Fruit fly (Drosophila melanogaster): ENCODE data around the gene Ccdc85.

Ccdc85 gene

DNA sequence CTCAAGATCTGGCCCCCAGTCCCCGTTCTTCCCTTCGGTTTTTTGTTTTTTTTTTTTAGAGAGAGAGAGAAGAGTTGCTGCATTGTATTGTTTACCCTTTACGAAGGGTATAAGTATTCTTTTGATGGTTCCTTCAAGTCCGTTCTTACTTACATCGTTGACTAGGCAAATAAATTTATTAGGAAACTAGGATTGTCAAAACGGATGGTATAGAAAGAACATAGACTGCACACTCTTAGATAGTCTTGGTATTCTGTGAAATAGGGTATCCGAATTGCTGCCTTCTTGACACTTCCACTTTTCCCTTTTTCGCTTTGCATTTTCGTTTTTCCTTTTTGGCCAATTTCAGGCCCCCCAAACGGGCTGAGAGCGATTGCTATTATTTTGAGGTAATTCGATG lies 12.4 kb downstream of the Ccdc85 start:
- TF ChIP-seq CG12769 (tag; optimal IDR thresholded peaks at IDR 0.05) (no peak), tll (GFP tag; optimal IDR thresholded peaks at IDR 0.05) (no peak), nom (GFP tag; optimal IDR thresholded peaks at IDR 0.05) (peak; percentile 47), CG4707 (GFP tag; optimal IDR thresholded peaks at IDR 0.05) (no peak), sug (tag; optimal IDR thresholded peaks at IDR 0.05) (no peak), CG15696 (tag; optimal IDR thresholded peaks at IDR 0.05) (no peak), MESR4 (GFP tag; optimal IDR thresholded peaks at IDR 0.05) (no peak), lab (GFP tag; optimal IDR thresholded peaks at IDR 0.05) (no peak), ewg (GFP tag; optimal IDR thresholded peaks at IDR 0.05) (no peak), bsh (GFP tag; optimal IDR thresholded peaks at IDR 0.05) (peak in 1 of 2 experiments; percentile 17), amos (GFP tag; IDR thresholded peaks at IDR 0.05; ENCODE audit: partially characterized antibody) (no peak), CG10565 (GFP tag; optimal IDR thresholded peaks at IDR 0.05) (no peak), D19A (tag; optimal IDR thresholded peaks at IDR 0.05) (peak; percentile 32), CG10321 (GFP tag; IDR thresholded peaks at IDR 0.05) (no peak), usp (GFP tag; optimal IDR thresholded peaks at IDR 0.05) (no peak), HLH4C (GFP tag; IDR thresholded peaks at IDR 0.05; ENCODE audit: partially characterized antibody) (no peak), Ets97D (GFP tag; optimal IDR thresholded peaks at IDR 0.05) (no peak), nau (GFP tag; optimal IDR thresholded peaks at IDR 0.05) (no peak), Antp (GFP tag; optimal IDR thresholded peaks at IDR 0.05) (no peak), Xrp1 (GFP tag; IDR thresholded peaks at IDR 0.05) (0 out of 2 replicates have a peak, but pooled peaks have one; percentile 18), sna (GFP tag; IDR thresholded peaks at IDR 0.05; ENCODE audit: partially characterized antibody) (no peak)

dm6 chr2L:3012780-3013179 lies 13.7 kb downstream of the Ccdc85 start:
- TF ChIP-seq fd96Cb (tag; optimal IDR thresholded peaks at IDR 0.05) (peak; percentile 32), nerfin-2 (GFP tag; IDR thresholded peaks at IDR 0.05; ENCODE audit: partially characterized antibody) (no peak), zen2 (GFP tag; IDR thresholded peaks at IDR 0.05; ENCODE audit: partially characterized antibody) (no peak), CG10366 (GFP tag; IDR thresholded peaks at IDR 0.05) (peak; percentile 14; the same call in 1 of the 2 replicates), Hand (GFP tag; optimal IDR thresholded peaks at IDR 0.05) (no peak), Fer3 (tag; optimal IDR thresholded peaks at IDR 0.05) (peak; percentile 7), CG17829 (tag; optimal IDR thresholded peaks at IDR 0.05) (peak; percentile 53), CG14667 (GFP tag; IDR thresholded peaks at IDR 0.05) (no peak), ewg (GFP tag; optimal IDR thresholded peaks at IDR 0.05) (no peak), Ptx1 (GFP tag; IDR thresholded peaks at IDR 0.05) (peak; percentile 33; the same call in 1 of the 2 replicates), wek (GFP tag; optimal IDR thresholded peaks at IDR 0.05) (no peak), nerfin-1 (tag; optimal IDR thresholded peaks at IDR 0.05) (no peak), cas (GFP tag; IDR thresholded peaks at IDR 0.05) (no peak), stwl (tag; optimal IDR thresholded peaks at IDR 0.05) (no peak), CG8765 (GFP tag; IDR thresholded peaks at IDR 0.05) (no peak), CG18476 (GFP tag; optimal IDR thresholded peaks at IDR 0.05) (no peak), ttk (GFP tag; IDR thresholded peaks at IDR 0.05) (0 out of 2 replicates have a peak, but pooled peaks have one; percentile 23), ken (GFP tag; IDR thresholded peaks at IDR 0.05) (peak; percentile 38; the same call in 1 of the 3 replicates), h (optimal IDR thresholded peaks at IDR 0.05) (no peak), Blimp-1 (GFP tag; optimal IDR thresholded peaks at IDR 0.05) (peak; percentile 37), CG7745 (tag; optimal IDR thresholded peaks at IDR 0.05) (no peak), Dref (GFP tag; IDR thresholded peaks at IDR 0.05) (no peak), dmrt99B (tag; optimal IDR thresholded peaks at IDR 0.05) (no peak), insv (GFP tag; optimal IDR thresholded peaks at IDR 0.05) (no peak), CG30403 (GFP tag; optimal IDR thresholded peaks at IDR 0.05) (no peak), CG9876 (GFP tag; optimal IDR thresholded peaks at IDR 0.05) (no peak), ind (GFP tag; optimal IDR thresholded peaks at IDR 0.05) (peak; percentile 29), lola (GFP tag; optimal IDR thresholded peaks at IDR 0.05) (peak in 1 of 3 experiments; percentile 42), CG11560 (tag; IDR thresholded peaks at IDR 0.05) (no peak), NC2β (GFP tag; optimal IDR thresholded peaks at IDR 0.05) (no peak)

Data from whole organism, embryonic.